Worm (Caenorhabditis elegans) whole organism, L4 larva: ENCODE data around the gene K06H7.2.
A peak's percentile ranks its signal among the peaks of the same experiment; 100 is the strongest.

ENCODE experiments used
- D1046.2 ChIP-seq: fragments of 200-800 bp; sonication (Bioruptor generic); IDR thresholded peaks from 2 replicates; pipeline ENCODE4 v1.3.6; 2022; ENCODE audit warnings: missing genetic modification characterization, missing compliant biosample characterization
- F26F4.8 ChIP-seq: fragments of 200-800 bp; sonication (Bioruptor generic); conservative IDR thresholded peaks from 2 replicates; pipeline ENCODE4 v1.3.6; 2022; ENCODE audit warnings: missing genetic modification characterization, missing compliant biosample characterization
- T20F7.1 ChIP-seq: fragments of 200-800 bp; sonication (Bioruptor generic); optimal IDR thresholded peaks from 2 replicates; lab custom pipeline; 2018; ENCODE audit warnings: mild to moderate bottlenecking, missing genetic modification characterization, missing compliant biosample characterization
- ZK546.5 ChIP-seq, 2 experiments: sonication (generic microtip); optimal IDR thresholded peaks; 2 replicates each; lab custom pipeline; 2017; ENCODE audit warnings: missing biosample characterization in 2 of 2, missing genetic modification characterization in 2 of 2
- aha-1 ChIP-seq: fragments of 150-350 bp; peaks from one replicate; lab custom pipeline; 2014; ENCODE audit warnings: missing biosample characterization, missing genetic modification characterization
- ama-1 ChIP-seq: fragments of 150-350 bp; optimal IDR thresholded peaks from 2 replicates; lab custom pipeline; 2014; ENCODE audit warnings: inconsistent platforms, mixed read lengths
- ceh-28 ChIP-seq: fragments of 150-350 bp; optimal IDR thresholded peaks from 2 replicates; lab custom pipeline; 2014; ENCODE audit warnings: missing biosample characterization, missing genetic modification reagents, missing genetic modification characterization
- ceh-44 ChIP-seq: fragments of 200-800 bp; sonication (Bioruptor generic); IDR thresholded peaks from 2 replicates; pipeline ENCODE4 v1.3.6; 2022; ENCODE audit warnings: missing genetic modification reagents, missing genetic modification characterization, missing compliant biosample characterization
- ceh-82 ChIP-seq: sonication (generic microtip); optimal IDR thresholded peaks from 2 replicates; lab custom pipeline; 2017; ENCODE audit warnings: missing biosample characterization, missing genetic modification characterization
- daf-19 ChIP-seq: fragments of 200-800 bp; sonication (Bioruptor generic); conservative IDR thresholded peaks from 2 replicates; pipeline ENCODE4 v1.3.6; 2022; ENCODE audit warnings: missing genetic modification characterization, missing compliant biosample characterization
- dpl-1 ChIP-seq: fragments of 150-350 bp; optimal IDR thresholded peaks from 2 replicates; lab custom pipeline; 2014; ENCODE audit warnings: missing biosample characterization, missing genetic modification reagents, missing genetic modification characterization
- egl-43 ChIP-seq: fragments of 200-800 bp; sonication (Bioruptor generic); IDR thresholded peaks from 2 replicates; pipeline ENCODE4 v1.3.6; 2022; ENCODE audit warnings: missing genetic modification reagents, missing genetic modification characterization, missing compliant biosample characterization
- fkh-10 ChIP-seq: fragments of 150-350 bp; optimal IDR thresholded peaks from 2 replicates; lab custom pipeline; 2014; ENCODE audit warnings: missing biosample characterization, missing genetic modification reagents, missing genetic modification characterization
- lim-7 ChIP-seq: fragments of 200-800 bp; sonication (Bioruptor generic); IDR thresholded peaks from 2 replicates; pipeline ENCODE4 v1.3.6; 2022; ENCODE audit warnings: missing genetic modification characterization, missing compliant biosample characterization
- lin-1 ChIP-seq: fragments of 200-800 bp; sonication (Bioruptor generic); IDR thresholded peaks from 2 replicates; pipeline ENCODE4 v1.3.6; 2022; ENCODE audit warnings: missing genetic modification reagents, missing genetic modification characterization, missing compliant biosample characterization
- lin-29 ChIP-seq: fragments of 200-800 bp; sonication (Bioruptor generic); IDR thresholded peaks from 2 replicates; pipeline ENCODE4 v1.3.6; 2022; ENCODE audit warnings: missing genetic modification reagents, missing genetic modification characterization, missing compliant biosample characterization
- lin-38 ChIP-seq: fragments of 200-800 bp; sonication (Bioruptor generic); IDR thresholded peaks from 2 replicates; pipeline ENCODE4 v1.3.6; 2022; ENCODE audit warnings: missing genetic modification reagents, missing genetic modification characterization, missing compliant biosample characterization
- lir-3 ChIP-seq: sonication (generic microtip); optimal IDR thresholded peaks from 2 replicates; lab custom pipeline; 2016; ENCODE audit warnings: mild to moderate bottlenecking, missing genetic modification characterization, missing compliant biosample characterization
- madf-5 ChIP-seq, 2 experiments: fragments of 200-800 bp; sonication (Bioruptor generic); IDR thresholded peaks; 2 replicates each; pipeline ENCODE4 v1.3.6; 2022; ENCODE audit warnings: missing compliant biosample characterization in 2 of 2, missing genetic modification characterization in 2 of 2
- mdl-1 ChIP-seq, 2 experiments: fragments of 150-350 bp in 1 of 2; sonication (generic microtip) in 1 of 2; optimal IDR thresholded peaks; 2 replicates each; lab custom pipeline; 2014 to 2017; ENCODE audit warnings: missing biosample characterization in 2 of 2, missing genetic modification characterization in 2 of 2
- mep-1 ChIP-seq: fragments of 150-350 bp; sonication (generic microtip); optimal IDR thresholded peaks from 3 replicates; lab custom pipeline; 2014; ENCODE audit warnings: missing biosample characterization, missing genetic modification characterization
- nhr-237 ChIP-seq: sonication (generic microtip); optimal IDR thresholded peaks from 2 replicates; lab custom pipeline; 2017; ENCODE audit warnings: missing biosample characterization, missing genetic modification characterization
- nhr-25 ChIP-seq: sonication (generic microtip); optimal IDR thresholded peaks from 2 replicates; lab custom pipeline; 2017; ENCODE audit warnings: missing genetic modification characterization, mild to moderate bottlenecking, missing compliant biosample characterization, antibody characterized with exemption, moderate library complexity, borderline replicate concordance; ENCODE audit not compliant: insufficient read depth
- nhr-28 ChIP-seq: fragments of 150-350 bp; optimal IDR thresholded peaks from 2 replicates; lab custom pipeline; 2014; ENCODE audit warnings: missing biosample characterization, missing genetic modification characterization
- nhr-41 ChIP-seq: fragments of 200-800 bp; sonication (Bioruptor generic); IDR thresholded peaks from 2 replicates; pipeline ENCODE4 v1.3.6; 2022; ENCODE audit warnings: missing genetic modification reagents, missing genetic modification characterization, missing compliant biosample characterization
- pha-4 ChIP-seq, 2 experiments: fragments of 150-350 bp in 1 of 2; fragments of 200-800 bp in 1 of 2; sonication (Bioruptor generic) in 1 of 2; IDR thresholded peaks in 1 of 2; optimal IDR thresholded peaks in 1 of 2; 2 replicates each; pipeline versions ENCODE4 v1.3.6 to Lab custom; 2014 to 2022; ENCODE audit warnings: missing genetic modification characterization in 2 of 2, missing genetic modification reagents in 2 of 2, missing biosample characterization in 1 of 2, missing compliant biosample characterization in 1 of 2
- php-3 ChIP-seq: fragments of 200-800 bp; sonication (Bioruptor generic); IDR thresholded peaks from 2 replicates; pipeline ENCODE4 v1.3.6; 2022; ENCODE audit warnings: missing genetic modification reagents, missing genetic modification characterization, missing compliant biosample characterization
- rbr-2 ChIP-seq: sonication (generic microtip); optimal IDR thresholded peaks from 2 replicates; lab custom pipeline; 2016; ENCODE audit warnings: missing genotype, missing genetic modification characterization, missing compliant biosample characterization
- sdz-12 ChIP-seq: fragments of 200-800 bp; sonication (Bioruptor generic); optimal IDR thresholded peaks from 2 replicates; lab custom pipeline; 2018; ENCODE audit warnings: mild to moderate bottlenecking, missing genetic modification characterization, missing compliant biosample characterization
- set-16 ChIP-seq: fragments of 200-800 bp; sonication (Bioruptor generic); IDR thresholded peaks from 2 replicates; pipeline ENCODE4 v1.3.6; 2022; ENCODE audit warnings: missing genetic modification reagents, missing genetic modification characterization, missing compliant biosample characterization
- skn-1 ChIP-seq: fragments of 150-350 bp; optimal IDR thresholded peaks from 2 replicates; lab custom pipeline; 2014; ENCODE audit warnings: missing biosample characterization, missing genetic modification characterization
- snpc-4 ChIP-seq: fragments of 150-350 bp; optimal IDR thresholded peaks from 2 replicates; lab custom pipeline; 2014; ENCODE audit warnings: missing biosample characterization, missing genetic modification characterization
- unc-39 ChIP-seq: sonication (generic microtip); optimal IDR thresholded peaks from 2 replicates; lab custom pipeline; 2017; ENCODE audit warnings: missing biosample characterization, missing genetic modification characterization
- unc-62 ChIP-seq, 3 experiments: fragments of 150-350 bp in 1 of 3; sonication (generic microtip); optimal IDR thresholded peaks in 2 of 3; peaks in 1 of 3; 1 replicate in 1 of 3; 2 replicates in 2 of 3; lab custom pipeline; 2014 to 2017; ENCODE audit warnings: missing biosample characterization in 3 of 3, missing genetic modification characterization in 3 of 3, missing genetic modification reagents in 3 of 3, missing genotype in 1 of 3
- vab-7 ChIP-seq: fragments of 200-800 bp; sonication (Bioruptor generic); IDR thresholded peaks from 2 replicates; pipeline ENCODE4 v1.3.6; 2022; ENCODE audit warnings: missing genetic modification reagents, missing genetic modification characterization, missing compliant biosample characterization
- zfp-2 ChIP-seq: sonication (generic microtip); optimal IDR thresholded peaks from 2 replicates; lab custom pipeline; 2016; ENCODE audit warnings: mild to moderate bottlenecking, missing genetic modification characterization, missing compliant biosample characterization
- ztf-7 ChIP-seq: fragments of 150-350 bp; optimal IDR thresholded peaks from 2 replicates; lab custom pipeline; 2014; ENCODE audit warnings: missing biosample characterization, missing genetic modification characterization

K06H7.2 gene

DNA sequence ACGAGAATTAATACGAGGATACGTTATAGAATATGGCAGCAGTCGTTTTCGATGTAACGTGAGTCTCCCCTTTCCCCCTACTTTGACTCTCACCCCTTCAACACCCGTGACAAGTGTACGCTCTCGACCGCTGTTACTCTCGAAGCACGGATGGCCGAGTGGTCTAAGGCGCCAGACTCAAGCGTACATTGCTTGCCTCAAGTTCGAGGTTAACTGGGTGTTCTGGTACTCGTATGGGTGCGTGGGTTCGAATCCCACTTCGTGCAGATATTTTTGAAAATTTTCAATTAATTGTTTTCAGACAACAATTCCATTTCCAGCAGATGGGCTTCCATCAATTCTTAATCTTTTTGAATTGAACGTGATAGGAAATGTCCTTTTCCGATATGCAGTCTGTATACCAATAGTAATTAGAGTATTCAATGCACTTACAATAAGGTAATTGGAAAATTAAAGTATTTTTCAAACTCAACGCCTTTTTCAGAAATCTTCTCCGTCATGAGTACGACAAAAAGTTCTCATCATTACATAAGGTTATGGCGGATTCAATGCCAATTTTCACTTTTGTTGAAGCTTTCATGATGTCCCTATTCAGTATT lies 16.2 kb downstream of the K06H7.2 start (continued):
- TF ChIP-seq daf-19 (GFP tag; lab: Robert Waterston, UW) (peak; percentile 42; the same call in 1 of the 2 replicates), lir-3 (peak; percentile 49), nhr-25 (tag; lab: Kevin White, UChicago) (no peak), vab-7 (peak; percentile 79), D1046.2 (GFP tag; lab: Robert Waterston, UW) (peak; percentile 87), unc-39 (tag; lab: Kevin White, UChicago) (no peak), skn-1 (tag; lab: Kevin White, UChicago) (no peak), pha-4 (GFP tag; IDR thresholded peaks at IDR 0.05; lab: Robert Waterston, UW) (peak; percentile 73; the same call in 1 of the 2 replicates), pha-4 (tag; optimal IDR thresholded peaks at IDR 0.05; lab: Kevin White, UChicago) (no peak), mdl-1 (tag; optimal IDR thresholded peaks at IDR 0.05; lab: Kevin White, UChicago) (peak in 1 of 2 experiments; percentile 39), lim-7 (peak; percentile 91), snpc-4 (tag; lab: Kevin White, UChicago) (no peak), nhr-41 (GFP tag; lab: Robert Waterston, UW) (peak; percentile 54; the same call in 1 of the 2 replicates), dpl-1 (GFP tag; lab: Kevin White, UChicago) (peak; percentile 50), sdz-12 (GFP tag; lab: Kevin White, UChicago) (peak; percentile 53), T20F7.1 (peak; percentile 26), lin-38 (GFP tag; lab: Robert Waterston, UW) (peak; percentile 79), egl-43 (GFP tag; lab: Robert Waterston, UW) (peak; percentile 96), nhr-237 (tag; lab: Kevin White, UChicago) (no peak), zfp-2 (tag; lab: Kevin White, UChicago) (peak; percentile 53)

DNA sequence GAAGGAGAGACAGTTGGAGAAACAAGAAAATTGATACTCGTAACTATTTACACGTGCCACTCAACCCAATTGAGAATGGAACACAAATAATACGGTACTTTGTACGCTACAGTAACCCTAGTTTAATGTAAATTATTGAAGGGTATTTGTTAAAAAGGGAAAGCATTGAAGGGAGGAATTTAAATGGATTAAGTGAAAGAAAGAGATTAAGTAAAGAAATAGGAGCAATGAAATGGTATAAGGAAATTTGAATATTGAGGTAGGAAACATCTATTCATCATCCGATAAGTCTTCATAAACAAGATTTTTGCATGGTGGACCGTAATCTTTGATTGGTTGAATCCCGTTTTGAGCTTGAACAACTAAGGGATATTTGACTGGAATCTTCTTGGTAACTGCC lies 18.0 kb downstream of the K06H7.2 start:
- TF ChIP-seq fkh-10 (GFP tag; lab: Kevin White, UChicago): no peak
- peak in 1 of 2 experiments; percentile 52 for TF ChIP-seq unc-62 (GFP tag; optimal IDR thresholded peaks at IDR 0.05 in 1 of 2; lab: Kevin White, UChicago)
- TF ChIP-seq unc-62 (tag; optimal IDR thresholded peaks at IDR 0.05; lab: Kevin White, UChicago): no peak
- peak; percentile 63 for TF ChIP-seq aha-1 (tag; lab: Kevin White, UChicago)
- no peak for TF ChIP-seq mep-1
- no peak for TF ChIP-seq php-3 (GFP tag; lab: Robert Waterston, UW)
- TF ChIP-seq pha-4 (GFP tag; IDR thresholded peaks at IDR 0.05; lab: Robert Waterston, UW): no peak
- TF ChIP-seq pha-4 (tag; optimal IDR thresholded peaks at IDR 0.05; lab: Kevin White, UChicago): no peak

DNA sequence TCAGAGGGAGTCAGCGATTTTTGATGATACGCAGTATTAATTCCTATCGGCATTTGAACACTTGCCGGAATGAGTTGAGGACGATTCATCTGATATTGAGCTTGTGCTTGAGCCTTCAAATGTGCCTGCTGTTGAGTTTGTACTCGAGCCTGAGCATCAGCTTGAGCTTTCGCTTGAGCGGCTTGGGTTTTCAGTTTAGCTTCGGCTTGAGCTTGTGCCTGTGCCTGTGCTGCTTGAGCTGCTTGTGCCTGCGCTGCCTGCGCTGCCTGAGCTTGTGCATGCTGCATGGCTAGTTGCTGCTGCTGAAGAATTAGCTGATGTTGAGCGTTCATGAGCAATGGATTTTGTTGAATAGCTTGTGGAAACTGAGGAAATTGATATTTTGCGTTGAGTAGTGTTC lies 22.5 kb downstream of the K06H7.2 start:
- TF ChIP-seq F26F4.8 (GFP tag; lab: Robert Waterston, UW): no peak
- TF ChIP-seq nhr-28 (tag; lab: Kevin White, UChicago): no peak
- TF ChIP-seq ztf-7: no peak
- no peak for TF ChIP-seq lin-29
- no peak for TF ChIP-seq ama-1 (lab: Kevin White, UChicago)
- no peak for TF ChIP-seq skn-1 (tag; lab: Kevin White, UChicago)
- TF ChIP-seq set-16 (GFP tag; lab: Robert Waterston, UW): peak; percentile 59
- TF ChIP-seq ceh-82 (tag; lab: Kevin White, UChicago): no peak
- 0 out of 4 replicates have a peak, but pooled peaks of 1 of the 2 experiments have one; percentile 27 for TF ChIP-seq madf-5 (GFP tag; IDR thresholded peaks at IDR 0.05; lab: Robert Waterston, UW)
- TF ChIP-seq lim-7: 0 out of 2 replicates have a peak, but pooled peaks have one; percentile 36
- no peak for TF ChIP-seq ceh-44 (GFP tag; lab: Robert Waterston, UW)
- TF ChIP-seq ceh-28 (tag; lab: Kevin White, UChicago): no peak
- no peak for TF ChIP-seq ZK546.5 (tag; optimal IDR thresholded peaks at IDR 0.05; lab: Kevin White, UChicago)
- TF ChIP-seq lin-1 (GFP tag; lab: Robert Waterston, UW): no peak
- no peak for TF ChIP-seq rbr-2 (tag; lab: Kevin White, UChicago)
